Worm (Caenorhabditis elegans) whole organism, mixed stage, embryonic: ENCODE data around the gene T22F3.11.

Experiments used
- ceh-43 ChIP-seq: fragments of 200-800 bp; sonication (Bioruptor generic); optimal IDR thresholded peaks from 2 replicates; lab custom pipeline; 2018; ENCODE audit warnings: mild to moderate bottlenecking, missing genetic modification characterization, moderate library complexity, missing compliant biosample characterization
- flh-1 ChIP-seq: fragments of 200-800 bp; sonication (Bioruptor generic); optimal IDR thresholded peaks from 2 replicates; lab custom pipeline; 2018; ENCODE audit warnings: mild to moderate bottlenecking, missing genetic modification characterization, moderate library complexity, missing compliant biosample characterization
- lin-13 ChIP-seq: fragments of 150-350 bp; optimal IDR thresholded peaks from 2 replicates; lab custom pipeline; 2014; ENCODE audit warnings: missing biosample characterization, missing genetic modification characterization
- lsy-2 ChIP-seq: fragments of 150-350 bp; optimal IDR thresholded peaks from 2 replicates; lab custom pipeline; 2014; ENCODE audit warnings: missing biosample characterization, missing genetic modification characterization
- nhr-28 ChIP-seq: fragments of 150-350 bp; optimal IDR thresholded peaks from 2 replicates; lab custom pipeline; 2014; ENCODE audit warnings: missing biosample characterization, missing genetic modification characterization
- snpc-4 ChIP-seq: fragments of 150-350 bp; optimal IDR thresholded peaks from 2 replicates; lab custom pipeline; 2014; ENCODE audit warnings: missing biosample characterization, missing genetic modification characterization

ce11 chrV:3634293-3635016 is 20.1 kb upstream of the T22F3.11 start:
- TF ChIP-seq nhr-28 (tag; lab: Kevin White, UChicago) (no peak), snpc-4 (tag; lab: Kevin White, UChicago) (no peak), lsy-2 (no peak), lin-13 (tag; lab: Kevin White, UChicago) (no peak), flh-1 (GFP tag; lab: Kevin White, UChicago) (no peak), ceh-43 (no peak)
